Fruit fly (Drosophila melanogaster): ENCODE data around the gene CG2938.
"Not testable (repeated sequence)": the region's sequence is repeated elsewhere in the genome, so short reads cannot be mapped to it uniquely, and the experiment has no call there.

Gene CG2938

dm6 chrX:3936174-3936573 lies at the start of gene CG2938, which contains the start of gene Glos:
Gene CG2938, minus strand, starts transcription at chrX:3936469.
Gene Glos, plus strand, starts transcription at chrX:3936517.
- no peak for TF ChIP-seq Sin3A (optimal IDR thresholded peaks at IDR 0.05)
- TF ChIP-seq h (optimal IDR thresholded peaks at IDR 0.05), result no peak
- no peak for TF ChIP-seq psq (optimal IDR thresholded peaks at IDR 0.05)
- TF ChIP-seq insv (optimal IDR thresholded peaks at IDR 0.05), result no peak

DNA sequence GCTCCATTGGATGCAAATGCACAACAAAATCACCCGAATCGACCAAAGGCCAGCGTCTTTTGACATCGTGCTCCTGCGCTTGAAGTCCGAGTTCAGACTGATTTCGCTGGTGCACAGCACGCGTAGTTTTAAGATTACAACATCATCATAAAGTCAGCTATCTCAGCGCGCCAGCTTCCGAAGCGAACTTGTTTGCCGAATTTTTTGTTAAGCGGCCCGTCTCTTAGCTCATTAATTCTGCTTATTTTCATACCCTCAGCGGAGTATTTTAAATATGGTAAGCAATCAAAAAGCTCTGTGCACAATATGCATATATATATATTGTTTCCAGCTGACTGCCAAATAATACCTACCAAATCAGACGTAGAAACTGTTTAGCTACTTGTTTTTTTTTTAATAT lies 35.0 kb upstream of the CG2938 start, which contains the start of gene CG6414:
Gene CG6414 (minus strand): TSS at position 101 of the 400 bp plus-strand sequence.
- no peak for TF ChIP-seq Sin3A (optimal IDR thresholded peaks at IDR 0.05)

dm6 chrX:3968346-3969044 lies 32.2 kb upstream of the CG2938 start, which contains the start of gene CG6428:
Gene CG6428, minus strand, starts transcription at chrX:3968655.
- TF ChIP-seq insv (optimal IDR thresholded peaks at IDR 0.05) (no peak), h (optimal IDR thresholded peaks at IDR 0.05) (no peak), Myc (optimal IDR thresholded peaks at IDR 0.05) (no peak), psq (optimal IDR thresholded peaks at IDR 0.05) (no peak)

dm6 chrX:3967613-3968012 lies 31.3 kb upstream of the CG2938 start:
- TF ChIP-seq psq (optimal IDR thresholded peaks at IDR 0.05) (no peak), ttk (optimal IDR thresholded peaks at IDR 0.05) (no peak), insv (optimal IDR thresholded peaks at IDR 0.05) (no peak), h (optimal IDR thresholded peaks at IDR 0.05) (no peak), Myc (optimal IDR thresholded peaks at IDR 0.05) (no peak), Sin3A (optimal IDR thresholded peaks at IDR 0.05) (no peak)

dm6 chrX:3964965-3965420 lies 28.7 kb upstream of the CG2938 start, which contains the start of gene lva:
Gene lva, minus strand, starts transcription at chrX:3965327.
- peak; percentile 93 for TF ChIP-seq psq (optimal IDR thresholded peaks at IDR 0.05)
- no peak for TF ChIP-seq insv (optimal IDR thresholded peaks at IDR 0.05)

DNA sequence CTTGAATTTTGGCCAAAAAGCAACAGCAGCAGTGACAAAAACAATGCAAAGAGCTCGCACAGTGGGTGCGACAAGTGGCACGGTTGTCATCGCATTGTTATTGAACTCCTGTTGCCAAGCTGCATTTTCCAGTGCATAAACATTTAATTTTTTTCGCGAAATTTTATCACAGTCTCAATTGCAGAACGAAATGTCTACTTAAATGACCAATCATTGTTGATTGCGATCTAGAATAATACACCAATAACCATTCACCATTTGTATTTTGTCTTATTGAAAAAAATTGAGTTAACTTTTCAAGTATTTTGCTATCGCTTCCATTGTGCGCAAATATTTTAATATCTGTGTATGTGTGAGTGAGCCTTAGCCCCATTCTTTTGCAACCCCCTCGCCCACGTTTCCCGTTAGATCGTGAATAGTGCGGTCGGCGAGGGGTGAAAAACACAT lies 14.0 kb upstream of the CG2938 start:
- TF ChIP-seq Sin3A (optimal IDR thresholded peaks at IDR 0.05), result no peak
- TF ChIP-seq psq (optimal IDR thresholded peaks at IDR 0.05), result no peak
- no peak for TF ChIP-seq Myc (optimal IDR thresholded peaks at IDR 0.05)
- TF ChIP-seq ttk (optimal IDR thresholded peaks at IDR 0.05), result no peak
- no peak for TF ChIP-seq insv (optimal IDR thresholded peaks at IDR 0.05)
- no peak for TF ChIP-seq h (optimal IDR thresholded peaks at IDR 0.05)

dm6 chrX:3949409-3950178 lies 13.3 kb upstream of the CG2938 start:
- TF ChIP-seq Sin3A (optimal IDR thresholded peaks at IDR 0.05) (no peak), psq (optimal IDR thresholded peaks at IDR 0.05) (no peak), ttk (optimal IDR thresholded peaks at IDR 0.05) (no peak), Myc (optimal IDR thresholded peaks at IDR 0.05) (no peak), insv (optimal IDR thresholded peaks at IDR 0.05) (no peak), h (optimal IDR thresholded peaks at IDR 0.05) (no peak)

dm6 chrX:3948889-3949288 lies 12.6 kb upstream of the CG2938 start, which contains the start of gene Vap33:
Gene Vap33, plus strand, starts transcription at chrX:3948975.
- TF ChIP-seq h (optimal IDR thresholded peaks at IDR 0.05) (no peak), Sin3A (optimal IDR thresholded peaks at IDR 0.05) (no peak), insv (optimal IDR thresholded peaks at IDR 0.05) (no peak), ttk (optimal IDR thresholded peaks at IDR 0.05) (no peak), psq (optimal IDR thresholded peaks at IDR 0.05) (no peak)

DNA sequence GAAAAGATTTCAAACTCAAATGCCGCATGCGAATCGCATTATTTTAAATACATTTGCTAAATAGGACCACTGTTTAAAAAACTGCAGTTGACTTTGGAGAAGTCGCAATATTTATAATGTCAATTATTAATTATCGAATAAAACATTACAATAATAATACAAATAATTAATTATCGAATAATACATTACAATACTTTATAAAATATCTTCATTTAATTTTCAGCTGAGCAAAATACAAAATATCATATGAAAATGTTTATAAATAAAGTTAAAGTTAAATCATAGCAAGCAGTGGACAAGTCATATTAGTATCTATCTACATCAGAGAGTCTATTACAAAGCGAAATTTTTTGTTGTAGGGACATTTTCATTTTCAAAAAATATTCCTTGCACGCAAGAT lies 8.5 kb upstream of the CG2938 start, which contains the start of gene Gem4c:
Gene Gem4c (plus strand): TSS at position 301 of the 400 bp plus-strand sequence.
- TF ChIP-seq psq, insv, Sin3A (optimal IDR thresholded peaks at IDR 0.05): not testable (repeated sequence)

- TF ChIP-seq ttk, insv, Myc (optimal IDR thresholded peaks at IDR 0.05): not testable (repeated sequence)
Measured at dm6 chrX:3940547-3940946, 4.3 kb upstream of the CG2938 start, which contains the start of gene Gem4b. Gene Gem4b, plus strand, starts transcription at chrX:3940847.

- TF ChIP-seq insv (optimal IDR thresholded peaks at IDR 0.05), result no peak
- TF ChIP-seq h (optimal IDR thresholded peaks at IDR 0.05), result no peak
- TF ChIP-seq Sin3A (optimal IDR thresholded peaks at IDR 0.05), result no peak
- no peak for TF ChIP-seq Myc (optimal IDR thresholded peaks at IDR 0.05)
- TF ChIP-seq psq (optimal IDR thresholded peaks at IDR 0.05), result no peak
- no peak for TF ChIP-seq ttk (optimal IDR thresholded peaks at IDR 0.05)
Measured at dm6 chrX:3931669-3932068, 4.6 kb downstream of the CG2938 start.

DNA sequence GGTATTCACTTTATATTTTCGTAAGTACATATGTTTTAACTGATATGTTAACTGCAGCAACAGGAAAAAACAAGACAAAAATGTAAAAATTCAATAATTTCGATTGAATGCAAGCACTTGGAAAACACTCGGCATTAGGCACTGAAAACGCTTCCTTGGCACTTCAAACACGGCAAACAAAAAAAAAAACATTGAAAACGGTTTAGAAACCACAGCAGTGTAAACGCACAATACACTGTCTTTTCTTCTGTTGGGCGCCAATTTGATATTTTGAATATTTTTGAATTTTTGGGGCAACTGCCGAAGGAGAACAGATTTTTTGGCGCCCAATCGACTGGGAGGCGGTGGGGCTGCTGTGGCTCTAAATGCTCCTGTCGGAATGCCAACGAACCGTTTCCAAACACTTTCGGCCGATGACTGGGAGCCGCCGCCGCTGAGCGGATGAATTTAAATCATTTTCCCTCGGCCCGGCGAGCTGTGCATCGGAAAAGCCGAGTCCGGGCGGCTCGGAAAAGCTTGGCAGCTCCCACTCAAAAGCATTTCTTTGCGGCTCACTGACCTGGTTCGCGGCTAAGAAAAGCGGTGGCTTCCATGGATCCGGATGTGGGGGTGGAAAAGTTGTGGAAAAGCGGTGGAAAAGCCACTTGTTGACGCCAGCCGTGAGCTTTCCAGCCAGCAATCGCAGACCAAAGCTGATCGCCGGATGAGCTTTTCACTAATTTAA lies 5.6 kb downstream of the CG2938 start, which contains the start of gene CG42541:
Gene CG42541 (minus strand): TSS at position 51 of the 724 bp plus-strand sequence.
- TF ChIP-seq Sin3A (optimal IDR thresholded peaks at IDR 0.05), result no peak
- TF ChIP-seq psq (optimal IDR thresholded peaks at IDR 0.05), result no peak
- TF ChIP-seq Myc (optimal IDR thresholded peaks at IDR 0.05), result no peak
- TF ChIP-seq insv (optimal IDR thresholded peaks at IDR 0.05), result no peak
- no peak for TF ChIP-seq ttk (optimal IDR thresholded peaks at IDR 0.05)
- TF ChIP-seq h (optimal IDR thresholded peaks at IDR 0.05), result no peak
